Worm (Caenorhabditis elegans) whole organism, young adult: ENCODE data around the gene C45G7.13.
A peak's percentile ranks its signal among the peaks of the same experiment; 100 is the strongest.

Source experiments
- B0261.1 ChIP-seq: sonication (generic microtip); optimal IDR thresholded peaks from 2 replicates; lab custom pipeline; 2016; ENCODE audit warnings: mild to moderate bottlenecking, missing genetic modification characterization, moderate library complexity, missing compliant biosample characterization
- F23B12.7 ChIP-seq: sonication (generic microtip); optimal IDR thresholded peaks from 2 replicates; lab custom pipeline; 2017; ENCODE audit warnings: missing genetic modification characterization, mild to moderate bottlenecking, missing compliant biosample characterization, antibody characterized with exemption, moderate library complexity; ENCODE audit not compliant: insufficient read depth
- F57A8.1 ChIP-seq: fragments of 200-800 bp; sonication (Bioruptor generic); optimal IDR thresholded peaks from 2 replicates; lab custom pipeline; 2018; ENCODE audit warnings: mild to moderate bottlenecking, missing genetic modification characterization, moderate library complexity, missing compliant biosample characterization
- Y53F4B.3 ChIP-seq: fragments of 200-800 bp; sonication (Bioruptor generic); IDR thresholded peaks from 2 replicates; pipeline ENCODE4 v1.3.6; 2022; ENCODE audit warnings: missing genetic modification reagents, missing genetic modification characterization, missing compliant biosample characterization
- Y53G8AR.9 ChIP-seq: fragments of 200-800 bp; sonication (Bioruptor generic); conservative IDR thresholded peaks from 2 replicates; pipeline ENCODE4 v1.3.6; 2022; ENCODE audit warnings: missing genetic modification reagents, missing genetic modification characterization, missing compliant biosample characterization
- Y56A3A.18 ChIP-seq: fragments of 200-800 bp; sonication (Bioruptor generic); IDR thresholded peaks from 2 replicates; pipeline ENCODE4 v1.3.6; 2022; ENCODE audit warnings: missing genetic modification reagents, missing genetic modification characterization, missing compliant biosample characterization
- Y95B8A.8 ChIP-seq: fragments of 200-800 bp; sonication (Bioruptor generic); IDR thresholded peaks from 2 replicates; pipeline ENCODE4 v1.3.6; 2022; ENCODE audit warnings: missing genetic modification reagents, missing genetic modification characterization, missing compliant biosample characterization
- ZK185.1 ChIP-seq: sonication (generic microtip); optimal IDR thresholded peaks from 2 replicates; lab custom pipeline; 2016; ENCODE audit warnings: mild to moderate bottlenecking, missing genetic modification characterization, missing compliant biosample characterization; ENCODE audit not compliant: poor library complexity, severe bottlenecking
- aptf-2 ChIP-seq: fragments of 200-800 bp; sonication (Bioruptor generic); conservative IDR thresholded peaks from 2 replicates; pipeline ENCODE4 v1.3.6; 2022; ENCODE audit warnings: missing genetic modification reagents, missing genetic modification characterization, missing compliant biosample characterization
- athp-1 ChIP-seq: sonication (generic microtip); optimal IDR thresholded peaks from 2 replicates; lab custom pipeline; 2017; ENCODE audit warnings: mild to moderate bottlenecking, missing genetic modification characterization, missing compliant biosample characterization
- attf-3 ChIP-seq: fragments of 200-800 bp; sonication (Bioruptor generic); conservative IDR thresholded peaks from 2 replicates; pipeline ENCODE4 v1.3.6; 2022; ENCODE audit warnings: missing genetic modification reagents, missing genetic modification characterization, missing compliant biosample characterization
- bed-2 ChIP-seq: fragments of 200-800 bp; sonication (Bioruptor generic); IDR thresholded peaks from 2 replicates; pipeline ENCODE4 v1.3.6; 2022; ENCODE audit warnings: missing genetic modification reagents, missing genetic modification characterization, missing compliant biosample characterization
- ccch-3 ChIP-seq: fragments of 200-800 bp; sonication (Bioruptor generic); optimal IDR thresholded peaks from 2 replicates; lab custom pipeline; 2018; ENCODE audit warnings: mild to moderate bottlenecking, missing genetic modification characterization, missing compliant biosample characterization
- cebp-1 ChIP-seq, 2 experiments: fragments of 200-800 bp in 1 of 2; sonication (Bioruptor generic) in 1 of 2; sonication (generic microtip) in 1 of 2; IDR thresholded peaks in 1 of 2; optimal IDR thresholded peaks in 1 of 2; 2 replicates each; pipeline versions ENCODE4 v1.3.6 to Lab custom; 2017 to 2022; ENCODE audit warnings: missing compliant biosample characterization in 2 of 2, missing genetic modification characterization in 2 of 2, mild to moderate bottlenecking in 1 of 2, missing genetic modification reagents in 1 of 2, moderate library complexity in 1 of 2
- efl-1 ChIP-seq: fragments of 150-350 bp; optimal IDR thresholded peaks from 2 replicates; lab custom pipeline; 2014; ENCODE audit warnings: missing biosample characterization, missing genetic modification reagents, missing genetic modification characterization
- egl-18 ChIP-seq: fragments of 200-800 bp; sonication (Bioruptor generic); IDR thresholded peaks from 2 replicates; pipeline ENCODE4 v1.3.6; 2022; ENCODE audit warnings: missing genetic modification reagents, missing genetic modification characterization, missing compliant biosample characterization
- ekl-4 ChIP-seq: fragments of 200-800 bp; sonication (Bioruptor generic); IDR thresholded peaks from 2 replicates; pipeline ENCODE4 v1.3.6; 2022; ENCODE audit warnings: missing genetic modification reagents, missing genetic modification characterization, missing compliant biosample characterization
- him-1 ChIP-seq: sonication (generic microtip); optimal IDR thresholded peaks from 2 replicates; lab custom pipeline; 2016; ENCODE audit warnings: missing genotype, missing genetic modification reagents, missing genetic modification characterization, missing compliant biosample characterization
- hlh-26 ChIP-seq: fragments of 200-800 bp; sonication (Bioruptor generic); conservative IDR thresholded peaks from 2 replicates; pipeline ENCODE4 v1.3.6; 2022; ENCODE audit warnings: missing genetic modification reagents, missing genetic modification characterization, missing compliant biosample characterization
- lag-1 ChIP-seq: fragments of 200-800 bp; sonication (Bioruptor generic); IDR thresholded peaks from 2 replicates; pipeline ENCODE4 v1.3.6; 2022; ENCODE audit warnings: missing genetic modification reagents, missing genetic modification characterization, missing compliant biosample characterization
- let-526 ChIP-seq: fragments of 200-800 bp; sonication (Bioruptor generic); IDR thresholded peaks from 2 replicates; pipeline ENCODE4 v1.3.6; 2022; ENCODE audit warnings: missing genetic modification reagents, missing genetic modification characterization, missing compliant biosample characterization
- lin-26 ChIP-seq: fragments of 200-800 bp; sonication (Bioruptor generic); IDR thresholded peaks from 2 replicates; pipeline ENCODE4 v1.3.6; 2022; ENCODE audit warnings: missing genetic modification reagents, missing genetic modification characterization, missing compliant biosample characterization
- lin-54 ChIP-seq: fragments of 200-800 bp; sonication (Bioruptor generic); optimal IDR thresholded peaks from 2 replicates; lab custom pipeline; 2018; ENCODE audit warnings: mild to moderate bottlenecking, missing genetic modification characterization, missing compliant biosample characterization
- lsy-27 ChIP-seq: sonication (generic microtip); optimal IDR thresholded peaks from 2 replicates; lab custom pipeline; 2017; ENCODE audit warnings: missing genetic modification characterization, mild to moderate bottlenecking, missing compliant biosample characterization, antibody characterized with exemption, missing genotype, borderline replicate concordance; ENCODE audit not compliant: insufficient read depth
- madf-3 ChIP-seq: fragments of 200-800 bp; sonication (Bioruptor generic); IDR thresholded peaks from 2 replicates; pipeline ENCODE4 v1.3.6; 2022; ENCODE audit warnings: missing genetic modification reagents, missing genetic modification characterization, missing compliant biosample characterization
- madf-8 ChIP-seq: fragments of 200-800 bp; sonication (Bioruptor generic); conservative IDR thresholded peaks from 2 replicates; pipeline ENCODE4 v1.3.6; 2022; ENCODE audit warnings: missing genetic modification reagents, missing genetic modification characterization, missing compliant biosample characterization
- mcd-1 ChIP-seq: fragments of 200-800 bp; sonication (Bioruptor generic); IDR thresholded peaks from 2 replicates; pipeline ENCODE4 v1.3.6; 2022; ENCODE audit warnings: missing genetic modification reagents, missing genetic modification characterization, missing compliant biosample characterization
- mel-28 ChIP-seq: sonication (generic microtip); optimal IDR thresholded peaks from 2 replicates; lab custom pipeline; 2016; ENCODE audit warnings: borderline replicate concordance, mild to moderate bottlenecking, missing genetic modification characterization, missing compliant biosample characterization
- nhr-80 ChIP-seq: sonication (generic microtip); optimal IDR thresholded peaks from 2 replicates; lab custom pipeline; 2016; ENCODE audit warnings: missing genetic modification characterization, missing compliant biosample characterization
- nhr-90 ChIP-seq: sonication (generic microtip); optimal IDR thresholded peaks from 2 replicates; lab custom pipeline; 2016; ENCODE audit warnings: missing genotype, mild to moderate bottlenecking, missing genetic modification characterization, missing compliant biosample characterization
- pbrm-1 ChIP-seq: fragments of 200-800 bp; sonication (Bioruptor generic); IDR thresholded peaks from 2 replicates; pipeline ENCODE4 v1.3.6; 2022; ENCODE audit warnings: missing genetic modification reagents, missing genetic modification characterization, missing compliant biosample characterization
- pha-4 ChIP-seq: fragments of 150-350 bp; sonication (generic microtip); optimal IDR thresholded peaks from 2 replicates; lab custom pipeline; 2014; ENCODE audit warnings: missing biosample characterization, missing genetic modification reagents, missing genetic modification characterization
- sea-2 ChIP-seq: fragments of 200-800 bp; sonication (Bioruptor generic); IDR thresholded peaks from 2 replicates; pipeline ENCODE4 v1.3.6; 2022; ENCODE audit warnings: missing genetic modification characterization, missing compliant biosample characterization
- snpc-4 ChIP-seq, 5 experiments: fragments of 150-350 bp in 1 of 5; sonication (generic microtip) in 4 of 5; optimal IDR thresholded peaks; 2 replicates each; lab custom pipeline; 2014 to 2018; ENCODE audit warnings: missing genetic modification characterization in 5 of 5, missing biosample characterization in 3 of 5, antibody characterized with exemption in 2 of 5, mild to moderate bottlenecking in 2 of 5, missing compliant biosample characterization in 2 of 5, missing genotype in 2 of 5, moderate library complexity in 2 of 5, missing genetic modification reagents in 1 of 5
- sptf-2 ChIP-seq: fragments of 200-800 bp; sonication (Bioruptor generic); optimal IDR thresholded peaks from 2 replicates; lab custom pipeline; 2018; ENCODE audit warnings: mild to moderate bottlenecking, missing genetic modification characterization, missing compliant biosample characterization
- tbp1 ChIP-seq: fragments of 200-800 bp; sonication (Bioruptor generic); optimal IDR thresholded peaks from 2 replicates; lab custom pipeline; 2018; ENCODE audit warnings: mild to moderate bottlenecking, missing genetic modification characterization, missing compliant biosample characterization
- tbx-9 ChIP-seq: sonication (generic microtip); optimal IDR thresholded peaks from 2 replicates; lab custom pipeline; 2016; ENCODE audit warnings: borderline replicate concordance, missing genetic modification characterization, inconsistent platforms, missing compliant biosample characterization
- tlf-1 ChIP-seq: fragments of 200-800 bp; sonication (Bioruptor generic); optimal IDR thresholded peaks from 2 replicates; lab custom pipeline; 2018; ENCODE audit warnings: mild to moderate bottlenecking, missing genetic modification characterization, missing compliant biosample characterization
- unc-130 ChIP-seq: sonication (generic microtip); optimal IDR thresholded peaks from 2 replicates; lab custom pipeline; 2016; ENCODE audit warnings: missing genetic modification reagents, missing genetic modification characterization, missing compliant biosample characterization
- unc-62 ChIP-seq: fragments of 150-350 bp; optimal IDR thresholded peaks from 2 replicates; lab custom pipeline; 2014; ENCODE audit warnings: missing biosample characterization, missing genetic modification reagents, missing genetic modification characterization
- xnd-1 ChIP-seq: sonication (generic microtip); optimal IDR thresholded peaks from 2 replicates; lab custom pipeline; 2016; ENCODE audit warnings: missing genotype, missing genetic modification reagents, missing genetic modification characterization, missing compliant biosample characterization
- ztf-18 ChIP-seq: sonication (generic microtip); optimal IDR thresholded peaks from 2 replicates; lab custom pipeline; 2016; ENCODE audit warnings: missing genotype, mild to moderate bottlenecking, missing genetic modification characterization, missing compliant biosample characterization
- ztf-22 ChIP-seq: fragments of 200-800 bp; sonication (Bioruptor generic); optimal IDR thresholded peaks from 2 replicates; lab custom pipeline; 2018; ENCODE audit warnings: mild to moderate bottlenecking, missing genetic modification characterization, moderate library complexity, missing compliant biosample characterization
- ztf-26 ChIP-seq: sonication (generic microtip); optimal IDR thresholded peaks from 2 replicates; lab custom pipeline; 2017; ENCODE audit warnings: missing genetic modification characterization, missing compliant biosample characterization
- ztf-28 ChIP-seq: fragments of 200-800 bp; sonication (Bioruptor generic); IDR thresholded peaks from 2 replicates; pipeline ENCODE4 v1.3.6; 2022; ENCODE audit warnings: missing genetic modification reagents, missing genetic modification characterization, missing compliant biosample characterization
- ztf-6 ChIP-seq: fragments of 200-800 bp; sonication (Bioruptor generic); IDR thresholded peaks from 2 replicates; pipeline ENCODE4 v1.3.6; 2022; ENCODE audit warnings: missing genetic modification reagents, missing genetic modification characterization, missing compliant biosample characterization

C45G7.13 gene

DNA sequence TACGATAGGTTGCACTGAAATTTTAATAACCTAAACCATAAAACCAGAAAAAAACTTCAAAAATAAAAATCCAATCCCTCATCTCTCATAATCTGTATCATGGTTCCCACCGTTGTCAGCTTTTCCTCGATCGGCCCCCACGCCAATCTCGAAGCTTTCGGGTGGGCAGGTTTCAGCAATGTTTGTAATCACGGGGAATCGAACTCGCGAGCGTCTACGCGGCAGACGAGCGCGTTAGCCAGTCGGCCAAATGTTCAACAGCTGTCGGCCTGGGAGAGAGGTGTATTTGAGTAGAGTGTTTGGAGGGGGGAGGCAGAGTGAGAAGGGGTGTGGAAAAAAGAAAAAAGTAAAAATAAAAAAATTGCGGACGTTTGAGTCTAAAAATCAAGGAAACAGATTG, 42.7 kb downstream of the C45G7.13 start (continued):
- TF ChIP-seq snpc-4 (GFP tag; optimal IDR thresholded peaks at IDR 0.05; lab: Kevin White, UChicago) (peak; percentile 61), snpc-4 (tag; optimal IDR thresholded peaks at IDR 0.05; lab: Kevin White, UChicago) (peak; percentile 67 to 82 (median 74)), efl-1 (GFP tag; lab: Kevin White, UChicago) (peak; percentile 37), unc-130 (GFP tag; lab: Kevin White, UChicago) (peak; percentile 9), hlh-26 (GFP tag; lab: Robert Waterston, UW) (no peak), ztf-6 (GFP tag; lab: Robert Waterston, UW) (no peak), F23B12.7 (tag; lab: Kevin White, UChicago) (peak; percentile 94), lin-26 (GFP tag; lab: Robert Waterston, UW) (peak; percentile 89), madf-3 (GFP tag; lab: Robert Waterston, UW) (peak; percentile 18; the same call in 1 of the 2 replicates), pha-4 (tag; lab: Kevin White, UChicago) (no peak), pbrm-1 (GFP tag; lab: Robert Waterston, UW) (peak; percentile 82), let-526 (GFP tag; lab: Robert Waterston, UW) (peak; percentile 68; the same call in 1 of the 2 replicates), Y95B8A.8 (GFP tag; lab: Robert Waterston, UW) (peak; percentile 89), ZK185.1 (tag; lab: Kevin White, UChicago) (peak; percentile 76), madf-8 (GFP tag; lab: Robert Waterston, UW) (0 out of 2 replicates have a peak, but pooled peaks have one; percentile 20), aptf-2 (0 out of 2 replicates have a peak, but pooled peaks have one; percentile 38), B0261.1 (tag; lab: Kevin White, UChicago) (peak; percentile 92), attf-3 (GFP tag; lab: Robert Waterston, UW) (peak; percentile 66), lsy-27 (tag; lab: Kevin White, UChicago) (peak; percentile 85), ztf-18 (peak; percentile 83), F57A8.1 (GFP tag; lab: Kevin White, UChicago) (no peak), tbp1 (GFP tag; lab: Kevin White, UChicago) (peak; percentile 95), egl-18 (GFP tag; lab: Robert Waterston, UW) (no peak), nhr-80 (tag; lab: Kevin White, UChicago) (peak; percentile 37), mel-28 (tag; lab: Kevin White, UChicago) (no peak), unc-62 (no peak), Y56A3A.18 (GFP tag; lab: Robert Waterston, UW) (peak; percentile 94), ekl-4 (GFP tag; lab: Robert Waterston, UW) (peak; percentile 80; the same call in 1 of the 2 replicates), lag-1 (no peak), ztf-26 (tag; lab: Kevin White, UChicago) (peak; percentile 76), ztf-22 (peak; percentile 2), sea-2 (GFP tag; lab: Robert Waterston, UW) (no peak), lin-54 (GFP tag; lab: Kevin White, UChicago) (peak; percentile 77), ztf-28 (GFP tag; lab: Robert Waterston, UW) (peak; percentile 69; the same call in 1 of the 2 replicates), tlf-1 (peak; percentile 51), Y53G8AR.9 (GFP tag; lab: Robert Waterston, UW) (no peak), mcd-1 (GFP tag; lab: Robert Waterston, UW) (peak; percentile 87), Y53F4B.3 (GFP tag; lab: Robert Waterston, UW) (no peak), tbx-9 (tag; lab: Kevin White, UChicago) (no peak), athp-1 (tag; lab: Kevin White, UChicago) (peak; percentile 86), cebp-1 (GFP tag; IDR thresholded peaks at IDR 0.05; lab: Robert Waterston, UW) (0 out of 2 replicates have a peak, but pooled peaks have one; percentile 10), cebp-1 (tag; optimal IDR thresholded peaks at IDR 0.05; lab: Kevin White, UChicago) (peak; percentile 80), nhr-90 (peak; percentile 90), bed-2 (GFP tag; lab: Robert Waterston, UW) (0 out of 2 replicates have a peak, but pooled peaks have one; percentile 35), sptf-2 (GFP tag; lab: Kevin White, UChicago) (peak; percentile 76), ccch-3 (GFP tag; lab: Kevin White, UChicago) (peak; percentile 79), him-1 (tag; lab: Kevin White, UChicago) (peak; percentile 94), xnd-1 (tag; lab: Kevin White, UChicago) (no peak)
